Fruit fly (Drosophila melanogaster) whole organism, embryonic: ENCODE measurements around the gene CG15912.

Experiments
- Antp ChIP-seq: fragments of 200-800 bp; sonication (Bioruptor generic); optimal IDR thresholded peaks from 3 replicates; lab custom pipeline; 2016; ENCODE audit warnings: missing biosample characterization, missing genetic modification characterization
- CG10431 ChIP-seq: fragments of 200-800 bp; sonication (Bioruptor generic); optimal IDR thresholded peaks from 3 replicates; lab custom pipeline; 2018; ENCODE audit warnings: missing biosample characterization, mild to moderate bottlenecking, missing genetic modification characterization
- CG10979 ChIP-seq: fragments of 200-800 bp; sonication (Bioruptor generic); optimal IDR thresholded peaks from 2 replicates; lab custom pipeline; 2018; ENCODE audit warnings: missing biosample characterization, mild to moderate bottlenecking, missing genetic modification characterization, moderate library complexity
- CG11247 ChIP-seq: fragments of 200-800 bp; sonication (Bioruptor generic); IDR thresholded peaks from 2 replicates; pipeline ENCODE4 v1.3.6; 2022; ENCODE audit warnings: missing biosample characterization, missing genetic modification characterization
- CG1233 ChIP-seq: fragments of 200-800 bp; sonication (Bioruptor generic); optimal IDR thresholded peaks from 4 replicates; lab custom pipeline; 2018; ENCODE audit warnings: missing biosample characterization, mild to moderate bottlenecking, missing genetic modification characterization
- CG12391 ChIP-seq: fragments of 200-800 bp; sonication (Bioruptor generic); optimal IDR thresholded peaks from 3 replicates; lab custom pipeline; 2018; ENCODE audit warnings: missing biosample characterization, mild to moderate bottlenecking, missing genetic modification characterization, moderate library complexity
- CG12942 ChIP-seq: fragments of 200-800 bp; sonication (Bioruptor generic); optimal IDR thresholded peaks from 3 replicates; lab custom pipeline; 2016; ENCODE audit warnings: missing biosample characterization, missing genetic modification characterization
- CG13424 ChIP-seq: fragments of 200-800 bp; sonication (Bioruptor generic); optimal IDR thresholded peaks from 2 replicates; lab custom pipeline; 2019; ENCODE audit warnings: missing biosample characterization, mild to moderate bottlenecking, missing genetic modification characterization, moderate library complexity
- CG15514 ChIP-seq: fragments of 200-800 bp; sonication (Bioruptor generic); optimal IDR thresholded peaks from 3 replicates; lab custom pipeline; 2017; ENCODE audit warnings: missing biosample characterization, missing genetic modification characterization, mild to moderate bottlenecking, moderate library complexity, missing genetic modification reagents
- CG16815 ChIP-seq: fragments of 200-800 bp; sonication (Bioruptor generic); optimal IDR thresholded peaks from 3 replicates; lab custom pipeline; 2017; ENCODE audit warnings: missing biosample characterization, mild to moderate bottlenecking, missing genetic modification characterization
- CG17328 ChIP-seq: fragments of 200-800 bp; sonication (Bioruptor generic); IDR thresholded peaks from 2 replicates; pipeline ENCODE4 v1.3.6; 2022; ENCODE audit warnings: missing biosample characterization, missing genetic modification characterization
- CG17359 ChIP-seq: fragments of 200-800 bp; sonication (Bioruptor generic); optimal IDR thresholded peaks from 3 replicates; lab custom pipeline; 2018; ENCODE audit warnings: missing biosample characterization, mild to moderate bottlenecking, missing genetic modification characterization, moderate library complexity
- CG2875 ChIP-seq: fragments of 200-800 bp; sonication (Bioruptor generic); optimal IDR thresholded peaks from 2 replicates; lab custom pipeline; 2017; ENCODE audit warnings: missing biosample characterization, mild to moderate bottlenecking, missing genetic modification characterization, missing genetic modification reagents
- CG31224 ChIP-seq: fragments of 200-800 bp; sonication (Bioruptor generic); IDR thresholded peaks from 2 replicates; pipeline ENCODE4 v1.3.6; 2022; ENCODE audit warnings: missing biosample characterization, missing genetic modification characterization
- CG3847 ChIP-seq: fragments of 200-800 bp; sonication (Bioruptor generic); IDR thresholded peaks from 2 replicates; pipeline ENCODE4 v1.3.6; 2022; ENCODE audit warnings: missing biosample characterization, missing genetic modification characterization
- CG4730 ChIP-seq: fragments of 200-800 bp; sonication (Bioruptor generic); IDR thresholded peaks from 2 replicates; pipeline ENCODE4 v1.3.6; 2022; ENCODE audit warnings: missing biosample characterization, missing genetic modification characterization
- CG6272 ChIP-seq: fragments of 200-800 bp; sonication (Bioruptor generic); IDR thresholded peaks from 2 replicates; pipeline ENCODE4 v1.3.6; 2022; ENCODE audit warnings: missing biosample characterization, missing genetic modification characterization
- CG6689 ChIP-seq: fragments of 200-800 bp; sonication (Bioruptor generic); IDR thresholded peaks from 2 replicates; pipeline ENCODE4 v1.3.6; 2022; ENCODE audit warnings: missing biosample characterization, missing genetic modification characterization
- CG6813 ChIP-seq: fragments of 200-800 bp; sonication (Bioruptor generic); optimal IDR thresholded peaks from 2 replicates; lab custom pipeline; 2017; ENCODE audit warnings: missing biosample characterization, missing genetic modification characterization, mild to moderate bottlenecking, moderate library complexity, missing genetic modification reagents
- CG8290 ChIP-seq, 3 experiments: fragments of 200-800 bp; sonication (Bioruptor generic); optimal IDR thresholded peaks; 2 replicates each; lab custom pipeline; 2016 to 2019; ENCODE audit warnings: missing biosample characterization in 3 of 3, missing genetic modification characterization in 3 of 3, mild to moderate bottlenecking in 2 of 3, moderate library complexity in 1 of 3
- CG8388 ChIP-seq: fragments of 200-800 bp; sonication (Bioruptor generic); optimal IDR thresholded peaks from 2 replicates; lab custom pipeline; 2019; ENCODE audit warnings: missing biosample characterization, mild to moderate bottlenecking, missing genetic modification characterization, moderate library complexity
- CG9215 ChIP-seq: fragments of 200-800 bp; sonication (Bioruptor generic); IDR thresholded peaks from 2 replicates; pipeline ENCODE4 v1.3.6; 2022; ENCODE audit warnings: missing biosample characterization, missing genetic modification characterization
- HLH4C ChIP-seq: fragments of 200-800 bp; sonication (Bioruptor generic); IDR thresholded peaks from 3 replicates; pipeline ENCODE4 v1.3.6; 2022; ENCODE audit warnings: missing biosample characterization, missing genetic modification characterization; ENCODE audit not compliant: partially characterized antibody
- Lpt ChIP-seq: fragments of >200 bp; optimal IDR thresholded peaks from 2 replicates; lab custom pipeline; 2018; ENCODE audit warnings: missing biosample characterization, missing genetic modification characterization
- Meics ChIP-seq: fragments of 200-800 bp; sonication (Bioruptor generic); optimal IDR thresholded peaks from 2 replicates; lab custom pipeline; 2017; ENCODE audit warnings: missing biosample characterization, mild to moderate bottlenecking, missing genetic modification characterization
- Pdp1 ChIP-seq, 2 experiments: fragments of 200-800 bp; sonication (Bioruptor generic); optimal IDR thresholded peaks; 3 replicates each; lab custom pipeline; 2016; ENCODE audit warnings: missing biosample characterization in 2 of 2, missing genetic modification characterization in 2 of 2, mild to moderate bottlenecking in 1 of 2, moderate library complexity in 1 of 2
- Ptx1 ChIP-seq: fragments of 200-800 bp; sonication (Bioruptor generic); IDR thresholded peaks from 2 replicates; pipeline ENCODE4 v1.3.6; 2022; ENCODE audit warnings: missing biosample characterization, missing genetic modification characterization
- Rfx ChIP-seq: fragments of 200-800 bp; sonication (Bioruptor generic); IDR thresholded peaks from 2 replicates; pipeline ENCODE4 v1.3.6; 2022; ENCODE audit warnings: missing biosample characterization, missing genetic modification characterization
- Sox102F ChIP-seq: fragments of 200-800 bp; sonication (Bioruptor generic); optimal IDR thresholded peaks from 2 replicates; lab custom pipeline; 2018; ENCODE audit warnings: missing biosample characterization, mild to moderate bottlenecking, missing genetic modification characterization, moderate library complexity
- Taf1 ChIP-seq: fragments of 200-800 bp; sonication (Bioruptor generic); IDR thresholded peaks from 2 replicates; pipeline ENCODE4 v1.3.6; 2022; ENCODE audit warnings: missing biosample characterization, missing genetic modification characterization
- ash1 ChIP-seq: fragments of 200-800 bp; sonication (Bioruptor generic); optimal IDR thresholded peaks from 2 replicates; lab custom pipeline; 2018; ENCODE audit warnings: missing biosample characterization, mild to moderate bottlenecking, missing genetic modification characterization
- bcd ChIP-seq: fragments of 200-800 bp; sonication (Bioruptor generic); optimal IDR thresholded peaks from 2 replicates; lab custom pipeline; 2017; ENCODE audit warnings: missing biosample characterization, mild to moderate bottlenecking, missing genetic modification characterization
- corto ChIP-seq: fragments of 200-800 bp; sonication (Bioruptor generic); optimal IDR thresholded peaks from 2 replicates; lab custom pipeline; 2016; ENCODE audit warnings: missing biosample characterization, mild to moderate bottlenecking, missing genetic modification characterization, moderate library complexity
- danr ChIP-seq: fragments of 200-800 bp; sonication (Bioruptor generic); IDR thresholded peaks from 2 replicates; pipeline ENCODE4 v1.3.6; 2022; ENCODE audit warnings: missing biosample characterization, missing genetic modification characterization
- dm ChIP-seq: fragments of 200-800 bp; sonication (Bioruptor generic); optimal IDR thresholded peaks from 3 replicates; lab custom pipeline; 2016; ENCODE audit warnings: missing biosample characterization, missing genetic modification characterization
- dmrt11E ChIP-seq: fragments of 200-800 bp; sonication (Bioruptor generic); optimal IDR thresholded peaks from 3 replicates; lab custom pipeline; 2018; ENCODE audit warnings: missing biosample characterization, mild to moderate bottlenecking, missing genetic modification characterization, moderate library complexity
- fd3F ChIP-seq: fragments of 200-800 bp; sonication (Bioruptor generic); optimal IDR thresholded peaks from 2 replicates; lab custom pipeline; 2018; ENCODE audit warnings: missing biosample characterization, mild to moderate bottlenecking, missing genetic modification characterization, moderate library complexity
- gce ChIP-seq: fragments of 200-800 bp; sonication (Bioruptor generic); IDR thresholded peaks from 3 replicates; pipeline ENCODE4 v1.3.6; 2022; ENCODE audit warnings: missing biosample characterization, missing genetic modification characterization
- gcm ChIP-seq: fragments of 200-800 bp; sonication (Bioruptor generic); optimal IDR thresholded peaks from 2 replicates; lab custom pipeline; 2019; ENCODE audit warnings: missing biosample characterization, mild to moderate bottlenecking, missing genetic modification characterization, moderate library complexity
- gcm2 ChIP-seq: fragments of 200-800 bp; sonication (Bioruptor generic); optimal IDR thresholded peaks from 2 replicates; lab custom pipeline; 2016; ENCODE audit warnings: missing biosample characterization, missing genetic modification characterization
- gsb-n ChIP-seq: fragments of 200-800 bp; sonication (Bioruptor generic); optimal IDR thresholded peaks from 3 replicates; lab custom pipeline; 2018; ENCODE audit warnings: missing biosample characterization, mild to moderate bottlenecking, missing genetic modification characterization
- hb ChIP-seq: fragments of 200-800 bp; sonication (Bioruptor generic); IDR thresholded peaks from 3 replicates; pipeline ENCODE4 v1.3.6; 2022; ENCODE audit warnings: missing biosample characterization, missing genetic modification characterization; ENCODE audit not compliant: partially characterized antibody
- kah ChIP-seq: fragments of 200-800 bp; sonication (Bioruptor generic); optimal IDR thresholded peaks from 2 replicates; lab custom pipeline; 2018; ENCODE audit warnings: missing biosample characterization, mild to moderate bottlenecking, missing genetic modification characterization
- pum ChIP-seq: fragments of 200-800 bp; sonication (Bioruptor generic); optimal IDR thresholded peaks from 2 replicates; lab custom pipeline; 2016; ENCODE audit warnings: missing biosample characterization, missing genetic modification characterization
- scrt ChIP-seq: fragments of 200-800 bp; sonication (Bioruptor generic); optimal IDR thresholded peaks from 2 replicates; lab custom pipeline; 2018; ENCODE audit warnings: missing biosample characterization, mild to moderate bottlenecking, missing genetic modification characterization, moderate library complexity
- sisA ChIP-seq: fragments of 200-800 bp; sonication (Bioruptor generic); IDR thresholded peaks from 2 replicates; pipeline ENCODE4 v1.3.6; 2022; ENCODE audit warnings: missing biosample characterization, missing genetic modification characterization
- sug ChIP-seq: fragments of 200-800 bp; optimal IDR thresholded peaks from 2 replicates; lab custom pipeline; 2019; ENCODE audit warnings: missing biosample characterization, mild to moderate bottlenecking, missing genetic modification characterization, moderate library complexity
- vvl ChIP-seq: fragments of 200-800 bp; sonication (Bioruptor generic); IDR thresholded peaks from 2 replicates; pipeline ENCODE4 v1.3.6; 2022; ENCODE audit warnings: missing biosample characterization, missing genetic modification characterization
- zf30C ChIP-seq: fragments of 200-800 bp; sonication (Bioruptor generic); optimal IDR thresholded peaks from 3 replicates; lab custom pipeline; 2018; ENCODE audit warnings: missing biosample characterization, mild to moderate bottlenecking, missing genetic modification characterization

CG15912 gene

dm6 chrX:4505318-4505717, 43.6 kb upstream of the CG15912 start (continued):
- TF ChIP-seq HLH4C (GFP tag; lab: Robert Waterston, UW) (no peak), sisA (peak; percentile 25; the same call in 1 of the 2 replicates), Taf1 (no peak), dmrt11E (tag; lab: Kevin White, UChicago) (peak; percentile 55), CG10431 (GFP tag; lab: Kevin White, UChicago) (no peak), sug (tag; lab: Kevin White, UChicago) (no peak), CG17359 (peak; percentile 6), CG13424 (peak; percentile 18), CG8290 (GFP tag; optimal IDR thresholded peaks at IDR 0.05; lab: Kevin White, UChicago) (no peak), CG8290 (tag; optimal IDR thresholded peaks at IDR 0.05; lab: Kevin White, UChicago) (no peak), gcm (peak; percentile 11), CG6272 (GFP tag; lab: Robert Waterston, UW) (no peak), CG16815 (no peak), CG6813 (GFP tag; lab: Kevin White, UChicago) (no peak), CG1233 (GFP tag; lab: Kevin White, UChicago) (peak; percentile 24), CG10979 (peak; percentile 36), Sox102F (GFP tag; lab: Kevin White, UChicago) (peak; percentile 27), CG8388 (peak; percentile 37), Pdp1 (GFP tag; optimal IDR thresholded peaks at IDR 0.05; lab: Kevin White, UChicago) (peak; percentile 5 to 26), CG15514 (GFP tag; lab: Kevin White, UChicago) (no peak), vvl (GFP tag; lab: Robert Waterston, UW) (peak; percentile 45; the same call in 1 of the 2 replicates), CG4730 (GFP tag; lab: Robert Waterston, UW) (0 out of 2 replicates have a peak, but pooled peaks have one; percentile 9), CG6689 (GFP tag; lab: Robert Waterston, UW) (peak; percentile 48; the same call in 1 of the 2 replicates), CG17328 (GFP tag; lab: Robert Waterston, UW) (peak; percentile 43; the same call in 1 of the 2 replicates), CG12391 (tag; lab: Kevin White, UChicago) (peak; percentile 36), zf30C (GFP tag; lab: Kevin White, UChicago) (peak; percentile 16), gsb-n (tag; lab: Kevin White, UChicago) (no peak), gce (GFP tag; lab: Robert Waterston, UW) (no peak)

dm6 chrX:4507121-4507520, 41.7 kb upstream of the CG15912 start:
- TF ChIP-seq danr (GFP tag; lab: Robert Waterston, UW) (0 out of 2 replicates have a peak, but pooled peaks have one; percentile 5), Sox102F (GFP tag; lab: Kevin White, UChicago) (peak; percentile 58), Meics (GFP tag; lab: Kevin White, UChicago) (peak; percentile 34), gcm2 (GFP tag; lab: Kevin White, UChicago) (no peak), corto (no peak), bcd (peak; percentile 43), dm (peak; percentile 2), CG9215 (GFP tag; lab: Robert Waterston, UW) (no peak; the same call in 1 of the 2 replicates), CG31224 (GFP tag; lab: Robert Waterston, UW) (no peak), CG11247 (peak; percentile 58), scrt (GFP tag; lab: Kevin White, UChicago) (no peak), CG12942 (GFP tag; lab: Kevin White, UChicago) (no peak), pum (peak; percentile 58), ash1 (GFP tag; lab: Kevin White, UChicago) (no peak), Lpt (peak; percentile 43), fd3F (GFP tag; lab: Kevin White, UChicago) (peak; percentile 36), CG3847 (0 out of 2 replicates have a peak, but pooled peaks have one; percentile 31), Antp (GFP tag; lab: Kevin White, UChicago) (peak; percentile 72), CG8290 (GFP tag; optimal IDR thresholded peaks at IDR 0.05; lab: Kevin White, UChicago) (peak; percentile 65), CG8290 (tag; optimal IDR thresholded peaks at IDR 0.05; lab: Kevin White, UChicago) (peak; percentile 63 to 76), kah (peak; percentile 35), CG2875 (GFP tag; lab: Kevin White, UChicago) (peak; percentile 77), Ptx1 (peak; percentile 59), Rfx (GFP tag; lab: Robert Waterston, UW) (peak; percentile 66), hb (GFP tag; lab: Robert Waterston, UW) (no peak)
